Worm (Caenorhabditis elegans) whole organism, early embryonic: ENCODE measurements around the gene F14D7.14.

Experiments
- ama-1 ChIP-seq: fragments of 150-350 bp; optimal IDR thresholded peaks from 2 replicates; lab custom pipeline; 2014
- ceh-36 ChIP-seq: sonication (generic microtip); optimal IDR thresholded peaks from 2 replicates; lab custom pipeline; 2016; ENCODE audit warnings: missing genetic modification characterization, inconsistent platforms, missing compliant biosample characterization
- ets-7 ChIP-seq: sonication (generic microtip); optimal IDR thresholded peaks from 2 replicates; lab custom pipeline; 2016; ENCODE audit warnings: missing genotype, missing genetic modification characterization, missing compliant biosample characterization
- hmg-4 ChIP-seq: fragments of 200-800 bp; sonication (Bioruptor generic); optimal IDR thresholded peaks from 2 replicates; lab custom pipeline; 2018; ENCODE audit warnings: mild to moderate bottlenecking, missing genetic modification characterization, missing compliant biosample characterization

- no peak for TF ChIP-seq ets-7 (tag; lab: Kevin White, UChicago)
- TF ChIP-seq ama-1: no peak
- TF ChIP-seq ceh-36 (tag; lab: Kevin White, UChicago): no peak
- TF ChIP-seq hmg-4 (GFP tag; lab: Kevin White, UChicago): no peak
Measured at ce11 chrV:14301076-14301475, 8.7 kb upstream of the F14D7.14 start, which contains the start of gene F14D7.6.
